Worm (Caenorhabditis elegans) whole organism, L4/young adult: ENCODE data around the gene F49A5.10.

ENCODE experiments used
- W03F9.2 ChIP-seq: fragments of 150-350 bp; optimal IDR thresholded peaks from 2 replicates; lab custom pipeline; 2014; ENCODE audit warnings: missing biosample characterization, missing genetic modification characterization
- dao-5 ChIP-seq: sonication (generic microtip); optimal IDR thresholded peaks from 2 replicates; lab custom pipeline; 2016; ENCODE audit warnings: missing genotype, missing genetic modification characterization, moderate library complexity, missing compliant biosample characterization
- him-1 ChIP-seq: sonication (generic microtip); optimal IDR thresholded peaks from 2 replicates; lab custom pipeline; 2016; ENCODE audit warnings: missing genotype, missing genetic modification reagents, missing genetic modification characterization, missing compliant biosample characterization

ce11 chrV:16838435-16838834, 36.6 kb upstream of the F49A5.10 start:
- TF ChIP-seq W03F9.2 (tag; lab: Kevin White, UChicago): no peak
- TF ChIP-seq him-1 (tag; lab: Kevin White, UChicago): no peak
- TF ChIP-seq dao-5 (tag; lab: Kevin White, UChicago): no peak
